Worm (Caenorhabditis elegans) whole organism, mixed stage, embryonic: ENCODE data around the gene F38A5.6.

Experiments used
- bed-3 ChIP-seq: fragments of 200-800 bp; sonication (Bioruptor generic); optimal IDR thresholded peaks from 3 replicates; lab custom pipeline; 2018; ENCODE audit warnings: mild to moderate bottlenecking, missing genetic modification characterization, moderate library complexity, missing compliant biosample characterization
- ceh-43 ChIP-seq: fragments of 200-800 bp; sonication (Bioruptor generic); optimal IDR thresholded peaks from 2 replicates; lab custom pipeline; 2018; ENCODE audit warnings: mild to moderate bottlenecking, missing genetic modification characterization, moderate library complexity, missing compliant biosample characterization
- ceh-83 ChIP-seq: fragments of 200-800 bp; sonication (Bioruptor generic); optimal IDR thresholded peaks from 2 replicates; lab custom pipeline; 2018; ENCODE audit warnings: mild to moderate bottlenecking, missing genetic modification characterization, missing compliant biosample characterization
- ces-1 ChIP-seq: fragments of 150-350 bp; optimal IDR thresholded peaks from 2 replicates; lab custom pipeline; 2014; ENCODE audit warnings: missing biosample characterization, missing genetic modification reagents, missing genetic modification characterization
- elt-1 ChIP-seq: sonication (generic microtip); optimal IDR thresholded peaks from 2 replicates; lab custom pipeline; 2017; ENCODE audit warnings: missing genetic modification characterization, mild to moderate bottlenecking, missing compliant biosample characterization, antibody characterized with exemption, moderate library complexity, borderline replicate concordance; ENCODE audit not compliant: insufficient read depth
- elt-3 ChIP-seq: fragments of 150-350 bp; optimal IDR thresholded peaks from 2 replicates; lab custom pipeline; 2014; ENCODE audit warnings: missing biosample characterization, missing genetic modification characterization
- flh-1 ChIP-seq: fragments of 200-800 bp; sonication (Bioruptor generic); optimal IDR thresholded peaks from 2 replicates; lab custom pipeline; 2018; ENCODE audit warnings: mild to moderate bottlenecking, missing genetic modification characterization, moderate library complexity, missing compliant biosample characterization
- ham-2 ChIP-seq: fragments of 200-800 bp; sonication (Bioruptor generic); optimal IDR thresholded peaks from 2 replicates; lab custom pipeline; 2018; ENCODE audit warnings: mild to moderate bottlenecking, missing genetic modification characterization, missing compliant biosample characterization
- hlh-1 ChIP-seq: fragments of 150-350 bp; optimal IDR thresholded peaks from 2 replicates; lab custom pipeline; 2014; ENCODE audit warnings: missing biosample characterization, missing genetic modification reagents, missing genetic modification characterization
- lin-13 ChIP-seq: fragments of 150-350 bp; optimal IDR thresholded peaks from 2 replicates; lab custom pipeline; 2014; ENCODE audit warnings: missing biosample characterization, missing genetic modification characterization
- lin-32 ChIP-seq: fragments of 200-800 bp; sonication (Bioruptor generic); optimal IDR thresholded peaks from 2 replicates; lab custom pipeline; 2018; ENCODE audit warnings: mild to moderate bottlenecking, missing genetic modification characterization, missing compliant biosample characterization
- lsy-2 ChIP-seq: fragments of 150-350 bp; optimal IDR thresholded peaks from 2 replicates; lab custom pipeline; 2014; ENCODE audit warnings: missing biosample characterization, missing genetic modification characterization
- mab-5 ChIP-seq: fragments of 150-350 bp; optimal IDR thresholded peaks from 2 replicates; lab custom pipeline; 2014; ENCODE audit warnings: missing biosample characterization, missing genetic modification characterization
- mep-1 ChIP-seq: fragments of 150-350 bp; optimal IDR thresholded peaks from 2 replicates; lab custom pipeline; 2017; ENCODE audit warnings: missing biosample characterization, missing genetic modification reagents, missing genetic modification characterization, inconsistent platforms
- mls-2 ChIP-seq: sonication (generic microtip); optimal IDR thresholded peaks from 2 replicates; lab custom pipeline; 2016; ENCODE audit warnings: mild to moderate bottlenecking, missing genetic modification characterization, moderate library complexity, missing compliant biosample characterization
- nhr-12 ChIP-seq: fragments of 150-350 bp; optimal IDR thresholded peaks from 2 replicates; lab custom pipeline; 2014; ENCODE audit warnings: missing biosample characterization, missing genetic modification characterization
- nhr-28 ChIP-seq: fragments of 150-350 bp; optimal IDR thresholded peaks from 2 replicates; lab custom pipeline; 2014; ENCODE audit warnings: missing biosample characterization, missing genetic modification characterization
- nhr-76 ChIP-seq: sonication (generic microtip); optimal IDR thresholded peaks from 2 replicates; lab custom pipeline; 2017; ENCODE audit warnings: missing biosample characterization, missing genetic modification characterization
- pha-4 ChIP-seq: fragments of 150-350 bp; optimal IDR thresholded peaks from 2 replicates; lab custom pipeline; 2018; ENCODE audit warnings: missing biosample characterization, missing genetic modification reagents, missing genetic modification characterization
- snpc-4 ChIP-seq: fragments of 150-350 bp; optimal IDR thresholded peaks from 2 replicates; lab custom pipeline; 2014; ENCODE audit warnings: missing biosample characterization, missing genetic modification characterization
- sptf-1 ChIP-seq: sonication (generic microtip); optimal IDR thresholded peaks from 2 replicates; lab custom pipeline; 2017; ENCODE audit warnings: mild to moderate bottlenecking, missing genetic modification characterization, moderate library complexity, missing compliant biosample characterization
- tbx-8 ChIP-seq: fragments of 200-800 bp; sonication (Bioruptor generic); optimal IDR thresholded peaks from 2 replicates; lab custom pipeline; 2018; ENCODE audit warnings: mild to moderate bottlenecking, missing genetic modification characterization, moderate library complexity, missing compliant biosample characterization
- unc-39 ChIP-seq: fragments of 150-350 bp; optimal IDR thresholded peaks from 2 replicates; lab custom pipeline; 2014; ENCODE audit warnings: missing biosample characterization, missing genetic modification characterization
- unc-62 ChIP-seq: fragments of 150-350 bp; optimal IDR thresholded peaks from 2 replicates; lab custom pipeline; 2014; ENCODE audit warnings: missing biosample characterization, missing genetic modification reagents, missing genetic modification characterization
- zip-8 ChIP-seq: fragments of 150-350 bp; optimal IDR thresholded peaks from 2 replicates; lab custom pipeline; 2014; ENCODE audit warnings: missing biosample characterization, missing genetic modification characterization
- ztf-11 ChIP-seq: fragments of 150-350 bp; optimal IDR thresholded peaks from 2 replicates; lab custom pipeline; 2014; ENCODE audit warnings: missing biosample characterization, missing genetic modification characterization

F38A5.6 gene

DNA sequence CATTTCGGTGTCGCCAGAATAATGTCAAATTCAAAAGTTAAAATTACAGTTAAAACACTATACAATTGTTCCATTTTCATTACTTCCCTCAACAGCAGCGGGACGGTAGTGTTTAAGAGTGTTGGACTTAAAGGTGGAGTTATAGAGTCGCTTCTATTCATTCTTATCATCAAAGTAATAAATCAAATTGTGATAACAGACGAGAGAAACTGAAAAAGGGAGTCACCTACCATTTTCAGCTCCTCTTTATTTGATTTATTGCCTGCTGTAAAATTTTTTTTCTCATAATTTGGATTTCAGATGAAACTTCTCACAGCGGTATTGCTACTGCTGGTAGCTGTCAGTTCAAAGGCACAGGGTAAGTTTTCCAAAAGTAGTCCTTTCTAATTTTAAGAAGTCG is 42.7 kb upstream of the F38A5.6 start, which contains the start of gene C01B10.6:
Gene C01B10.6, plus strand, starts transcription at position 301 of the 400 bp plus-strand sequence.
- TF ChIP-seq zip-8 (tag; lab: Kevin White, UChicago) (no peak), nhr-76 (no peak), hlh-1 (tag; lab: Kevin White, UChicago) (no peak), elt-3 (tag; lab: Kevin White, UChicago) (no peak)

DNA sequence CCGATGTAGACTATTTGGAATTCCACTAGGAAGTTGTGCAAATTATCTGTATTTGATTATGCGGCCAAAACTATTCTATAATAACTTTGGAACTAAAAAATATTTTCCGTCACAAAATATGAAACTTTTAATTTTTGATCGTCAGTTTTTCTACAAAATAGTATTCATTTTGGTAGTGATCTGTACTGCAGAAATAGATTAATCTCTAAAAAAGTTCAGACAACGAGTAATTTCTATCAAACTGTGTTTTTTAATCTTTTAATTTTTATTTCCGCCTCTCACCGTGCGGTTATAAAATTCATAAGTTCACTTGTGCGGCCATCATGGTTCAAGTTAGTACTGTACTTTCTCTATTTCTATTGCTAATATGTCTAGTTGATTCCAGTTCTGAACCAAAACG is 41.1 kb upstream of the F38A5.6 start, which contains the start of gene C01B10.7:
Gene C01B10.7, plus strand, starts transcription at position 301 of the 400 bp plus-strand sequence.
- TF ChIP-seq flh-1 (GFP tag; lab: Kevin White, UChicago) (no peak), unc-39 (no peak)

DNA sequence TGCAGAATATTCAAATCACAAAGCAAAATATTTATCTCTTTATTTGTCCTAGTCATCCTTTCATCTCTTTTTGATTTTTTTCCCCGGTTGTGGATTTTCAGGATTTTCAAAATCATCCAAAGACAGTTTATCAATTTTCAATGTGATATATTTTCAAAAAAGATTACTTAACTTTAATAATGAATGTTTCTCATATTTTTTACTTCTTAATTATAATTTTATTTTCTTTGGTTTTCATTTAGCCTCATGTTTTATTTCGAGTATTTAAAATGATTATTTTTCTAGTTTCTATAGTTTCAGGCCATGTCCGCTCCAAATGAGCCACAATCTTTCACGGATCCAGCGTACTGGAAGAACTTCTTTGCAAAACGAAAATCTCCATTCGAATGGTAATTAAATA is 37.6 kb upstream of the F38A5.6 start, which contains the start of gene metl-13:
Gene metl-13, plus strand, starts transcription at position 301 of the 400 bp plus-strand sequence.
- TF ChIP-seq lin-13 (no peak), lin-32 (GFP tag; lab: Kevin White, UChicago) (no peak), hlh-1 (tag; lab: Kevin White, UChicago) (no peak), ztf-11 (tag; lab: Kevin White, UChicago) (no peak), unc-39 (no peak), nhr-28 (tag; lab: Kevin White, UChicago) (no peak), ceh-83 (GFP tag; lab: Kevin White, UChicago) (no peak), sptf-1 (no peak), flh-1 (GFP tag; lab: Kevin White, UChicago) (no peak), mep-1 (tag; lab: Kevin White, UChicago) (no peak), tbx-8 (GFP tag; lab: Kevin White, UChicago) (no peak), nhr-12 (tag; lab: Kevin White, UChicago) (no peak), nhr-76 (no peak), mab-5 (tag; lab: Kevin White, UChicago) (no peak), elt-3 (tag; lab: Kevin White, UChicago) (no peak), ceh-43 (GFP tag; lab: Kevin White, UChicago) (no peak)

DNA sequence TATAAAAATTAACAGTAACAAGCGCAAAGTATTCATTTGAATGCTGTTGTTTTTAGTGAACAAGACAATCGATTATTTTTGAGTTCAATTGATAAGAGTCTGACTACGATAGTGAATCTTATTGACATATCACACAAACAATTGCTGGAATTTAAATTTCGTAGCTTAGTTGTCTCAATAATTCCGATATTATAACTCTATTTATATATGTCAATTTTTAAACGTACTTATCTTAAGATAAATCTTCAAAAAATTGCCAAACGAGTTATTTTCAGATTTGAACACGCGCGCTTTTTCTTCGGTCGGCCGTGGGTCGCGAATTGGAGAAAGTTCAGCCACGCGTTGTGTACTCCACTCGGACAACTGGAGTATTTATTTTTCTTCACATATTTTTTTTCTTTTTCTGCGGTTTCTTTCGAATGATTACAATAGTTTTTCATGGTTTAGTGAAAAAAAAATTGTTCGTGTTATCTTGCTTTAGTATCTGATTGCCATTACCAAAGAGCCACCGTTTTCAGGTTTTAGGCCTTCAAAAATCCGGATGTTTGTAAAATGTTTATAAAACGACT is 34.6 kb upstream of the F38A5.6 start, which contains the start of the genes cest-5.1 and C01B10.9:
Gene cest-5.1, minus strand, starts transcription at position 51 of the 569 bp plus-strand sequence.
Gene C01B10.9, plus strand, starts transcription at position 519 of the 569 bp plus-strand sequence.
- TF ChIP-seq lsy-2 (tag; lab: Kevin White, UChicago) (peak; percentile 40), nhr-12 (tag; lab: Kevin White, UChicago) (no peak), ces-1 (GFP tag; lab: Kevin White, UChicago) (peak; percentile 44), lin-32 (GFP tag; lab: Kevin White, UChicago) (no peak), mab-5 (tag; lab: Kevin White, UChicago) (no peak), bed-3 (GFP tag; lab: Kevin White, UChicago) (no peak), unc-62 (GFP tag; lab: Kevin White, UChicago) (no peak)

DNA sequence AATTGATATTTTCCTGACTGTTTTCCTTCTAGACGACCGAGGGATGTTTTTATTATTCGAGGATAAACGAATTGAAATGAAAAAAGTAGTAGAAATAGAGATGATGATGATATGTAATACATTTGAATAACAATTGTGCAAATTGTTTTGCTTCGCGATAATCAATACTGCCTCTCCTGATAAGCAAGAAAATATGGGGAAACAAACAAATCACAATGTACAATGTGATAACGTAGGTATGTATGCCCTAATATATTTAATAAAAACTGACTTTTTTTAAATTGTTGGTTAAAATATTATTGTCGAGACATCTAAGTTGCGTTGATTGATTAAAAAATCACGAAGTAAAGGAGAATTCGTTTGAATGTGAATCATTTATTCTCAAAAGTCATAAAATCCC is 30.6 kb upstream of the F38A5.6 start, which contains the start of gene cest-5.2:
Gene cest-5.2, minus strand, starts transcription at position 128 of the 400 bp plus-strand sequence.
- TF ChIP-seq sptf-1 = no peak

DNA sequence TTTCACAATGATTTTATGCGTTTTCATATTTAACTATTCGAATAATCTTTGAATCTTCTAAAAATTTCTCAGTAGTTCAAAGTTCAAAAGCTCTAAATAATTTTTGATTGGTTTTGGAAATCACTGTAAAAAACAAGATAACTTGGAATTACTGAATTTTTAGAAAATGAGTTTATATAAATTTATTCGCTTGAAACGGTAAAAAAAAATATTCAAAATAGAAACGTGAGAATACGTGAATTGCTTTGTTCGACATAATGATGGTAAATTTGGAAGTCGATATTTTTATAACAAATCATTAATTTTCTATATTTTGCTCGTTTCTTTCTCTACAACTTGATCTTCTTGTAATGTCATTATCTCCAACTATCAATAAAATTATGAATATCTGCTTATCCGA is 26.2 kb upstream of the F38A5.6 start, which contains the start of gene C01B10.44:
Gene C01B10.44, plus strand, starts transcription at position 301 of the 400 bp plus-strand sequence.
- no peak for TF ChIP-seq ceh-83 (GFP tag; lab: Kevin White, UChicago)
- TF ChIP-seq nhr-76 = no peak
- no peak for TF ChIP-seq lsy-2 (tag; lab: Kevin White, UChicago)
- TF ChIP-seq pha-4 (tag; lab: Kevin White, UChicago) = no peak
- TF ChIP-seq snpc-4 (tag; lab: Kevin White, UChicago) = no peak
- TF ChIP-seq hlh-1 (tag; lab: Kevin White, UChicago) = no peak
- no peak for TF ChIP-seq nhr-12 (tag; lab: Kevin White, UChicago)
- TF ChIP-seq ceh-43 (GFP tag; lab: Kevin White, UChicago) = no peak
- TF ChIP-seq mls-2 (tag; lab: Kevin White, UChicago) = no peak
- no peak for TF ChIP-seq lin-32 (GFP tag; lab: Kevin White, UChicago)
- no peak for TF ChIP-seq ham-2 (GFP tag; lab: Kevin White, UChicago)
- TF ChIP-seq elt-1 = no peak
